Worm (Caenorhabditis elegans) whole organism, L4/young adult: Measurements from ENCODE around the gene spe-10.
A peak's percentile ranks its signal among the peaks of the same experiment; 100 is the strongest.

Experiments
- W03F9.2 ChIP-seq: fragments of 150-350 bp; optimal IDR thresholded peaks from 2 replicates; lab custom pipeline; 2014; ENCODE audit warnings: missing biosample characterization, missing genetic modification characterization
- him-1 ChIP-seq: sonication (generic microtip); optimal IDR thresholded peaks from 2 replicates; lab custom pipeline; 2016; ENCODE audit warnings: missing genotype, missing genetic modification reagents, missing genetic modification characterization, missing compliant biosample characterization

- TF ChIP-seq W03F9.2 (tag; lab: Kevin White, UChicago) (peak; percentile 73), him-1 (no peak)
Measured at ce11 chrV:10361830-10362397, 22.1 kb upstream of the spe-10 start, which contains the start of gene cash-1.
